Worm (Caenorhabditis elegans): ENCODE data around the gene pezo-1.

pezo-1 gene

ce11 chrIV:9336538-9337090, 29.7 kb downstream of the pezo-1 start, which contains the start of gene T20D3.5:
Gene T20D3.5, plus strand, starts transcription at chrIV:9337040.
- no peak for TF ChIP-seq T22C8.4 (GFP tag; IDR thresholded peaks at IDR 0.05)
- no peak for TF ChIP-seq med-1 (GFP tag; optimal IDR thresholded peaks at IDR 0.05; ENCODE audit: insufficient read depth)
- TF ChIP-seq ztf-29 (GFP tag; IDR thresholded peaks at IDR 0.05) = no peak
- TF ChIP-seq cog-1 (tag; optimal IDR thresholded peaks at IDR 0.05) = no peak
- TF ChIP-seq flt-1 (GFP tag; IDR thresholded peaks at IDR 0.05) = no peak
- TF ChIP-seq klf-2 (GFP tag; conservative IDR thresholded peaks at IDR 0.05) = no peak
- TF ChIP-seq tab-1 (GFP tag; IDR thresholded peaks at IDR 0.05) = no peak
- no peak for TF ChIP-seq ztf-23 (GFP tag; IDR thresholded peaks at IDR 0.05)
- no peak for TF ChIP-seq ref-1 (GFP tag; conservative IDR thresholded peaks at IDR 0.05)

DNA sequence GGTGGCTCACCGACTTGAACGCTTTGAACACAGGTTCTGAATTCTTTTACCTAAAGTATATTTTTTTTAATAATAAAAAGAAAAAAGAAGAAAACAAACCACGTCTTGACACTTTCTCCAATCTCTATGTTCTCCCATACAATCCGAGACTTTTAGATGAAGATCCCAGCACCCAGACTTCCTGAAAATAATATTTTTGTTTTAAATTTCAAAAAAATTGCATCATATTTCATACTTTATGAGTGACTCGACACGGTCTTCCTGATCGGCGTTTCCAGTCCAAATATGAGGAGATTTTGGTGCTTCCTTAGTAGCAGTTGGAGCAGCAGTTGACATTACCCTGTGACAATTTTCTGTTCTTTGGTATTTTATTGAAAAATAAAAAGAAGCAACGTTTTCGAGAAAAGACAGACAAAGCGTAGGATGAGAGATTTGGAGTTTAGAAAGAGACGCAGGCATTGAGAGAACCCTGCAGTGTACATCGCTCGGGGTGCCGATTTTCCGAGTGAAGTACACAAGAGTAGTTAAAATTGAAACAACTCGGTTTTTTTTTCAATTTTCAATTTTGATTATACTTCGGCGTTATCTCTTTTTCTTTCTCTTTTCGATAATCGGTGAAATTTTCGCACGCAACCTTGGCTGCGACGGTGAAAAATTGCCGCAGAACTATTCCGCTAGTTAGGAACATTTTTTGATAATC, 30.6 kb downstream of the pezo-1 start, which contains the start of the genes coa-4 and T20D3.14:
coa-4 (minus strand) TSS at position 51 of the 700 bp plus-strand sequence.
T20D3.14 (minus strand) TSS at position 358 of the 700 bp plus-strand sequence.
- TF ChIP-seq tab-1 (GFP tag; IDR thresholded peaks at IDR 0.05) = no peak
- TF ChIP-seq T22C8.4 (GFP tag; IDR thresholded peaks at IDR 0.05) = no peak
- TF ChIP-seq med-1 (GFP tag; optimal IDR thresholded peaks at IDR 0.05; ENCODE audit: insufficient read depth) = no peak
- TF ChIP-seq ztf-29 (GFP tag; IDR thresholded peaks at IDR 0.05) = no peak
- no peak for TF ChIP-seq klf-2 (GFP tag; conservative IDR thresholded peaks at IDR 0.05)
- no peak for TF ChIP-seq ztf-23 (GFP tag; IDR thresholded peaks at IDR 0.05)

DNA sequence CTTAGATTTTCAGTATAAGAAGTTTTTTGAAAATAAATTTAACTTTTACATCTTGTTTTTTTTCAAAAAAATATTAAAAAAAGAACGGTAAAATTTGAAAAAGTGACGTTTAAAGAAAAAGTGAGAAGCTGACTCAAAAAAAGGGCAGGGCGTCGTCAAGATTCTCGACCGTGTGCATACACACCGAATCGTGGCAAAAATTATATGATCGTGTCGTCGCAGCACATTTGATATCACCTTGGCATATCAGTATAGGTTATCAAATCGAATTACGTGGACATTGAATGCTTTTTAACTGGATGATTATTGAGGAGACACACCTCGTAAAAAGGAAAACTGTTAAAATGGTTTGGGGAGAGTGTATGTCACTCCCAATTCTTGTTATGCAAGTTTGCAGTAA, 33.3 kb downstream of the pezo-1 start:
- no peak for TF ChIP-seq klf-2 (GFP tag; conservative IDR thresholded peaks at IDR 0.05)
- TF ChIP-seq T22C8.4 (GFP tag; IDR thresholded peaks at IDR 0.05) = no peak
- TF ChIP-seq ztf-29 (GFP tag; IDR thresholded peaks at IDR 0.05) = no peak
- TF ChIP-seq ztf-23 (GFP tag; IDR thresholded peaks at IDR 0.05) = no peak
- TF ChIP-seq ref-1 (GFP tag; conservative IDR thresholded peaks at IDR 0.05) = no peak
- TF ChIP-seq flt-1 (GFP tag; IDR thresholded peaks at IDR 0.05) = no peak
- TF ChIP-seq med-1 (GFP tag; optimal IDR thresholded peaks at IDR 0.05; ENCODE audit: insufficient read depth) = no peak
- no peak for TF ChIP-seq cog-1 (tag; optimal IDR thresholded peaks at IDR 0.05)
- TF ChIP-seq tab-1 (GFP tag; IDR thresholded peaks at IDR 0.05) = no peak

ce11 chrIV:9330755-9331154, 35.6 kb downstream of the pezo-1 start, which contains the start of gene nspg-7.1:
Gene nspg-7.1, minus strand, starts transcription at chrIV:9330855.
- TF ChIP-seq ztf-29 (GFP tag; IDR thresholded peaks at IDR 0.05) (no peak), cog-1 (tag; optimal IDR thresholded peaks at IDR 0.05) (no peak), tab-1 (GFP tag; IDR thresholded peaks at IDR 0.05) (no peak)

ce11 chrIV:9327706-9328105, 38.6 kb downstream of the pezo-1 start, which contains the start of gene clec-183:
Gene clec-183, plus strand, starts transcription at chrIV:9328006.
- TF ChIP-seq tab-1 (GFP tag; IDR thresholded peaks at IDR 0.05) (no peak), ztf-23 (GFP tag; IDR thresholded peaks at IDR 0.05) (no peak), ztf-29 (GFP tag; IDR thresholded peaks at IDR 0.05) (no peak), flt-1 (GFP tag; IDR thresholded peaks at IDR 0.05) (no peak), ref-1 (GFP tag; conservative IDR thresholded peaks at IDR 0.05) (no peak), med-1 (GFP tag; optimal IDR thresholded peaks at IDR 0.05; ENCODE audit: insufficient read depth) (no peak), klf-2 (GFP tag; conservative IDR thresholded peaks at IDR 0.05) (no peak), cog-1 (tag; optimal IDR thresholded peaks at IDR 0.05) (no peak), T22C8.4 (GFP tag; IDR thresholded peaks at IDR 0.05) (no peak)

ce11 chrIV:9323989-9324506, 42.3 kb downstream of the pezo-1 start, which contains the start of the genes nspg-11 and F49C12.15:
Gene nspg-11, minus strand, starts transcription at chrIV:9324089.
Gene F49C12.15, plus strand, starts transcription at chrIV:9324456.
- TF ChIP-seq flt-1 (GFP tag; IDR thresholded peaks at IDR 0.05) (no peak), cog-1 (tag; optimal IDR thresholded peaks at IDR 0.05) (no peak), ztf-29 (GFP tag; IDR thresholded peaks at IDR 0.05) (no peak)

DNA sequence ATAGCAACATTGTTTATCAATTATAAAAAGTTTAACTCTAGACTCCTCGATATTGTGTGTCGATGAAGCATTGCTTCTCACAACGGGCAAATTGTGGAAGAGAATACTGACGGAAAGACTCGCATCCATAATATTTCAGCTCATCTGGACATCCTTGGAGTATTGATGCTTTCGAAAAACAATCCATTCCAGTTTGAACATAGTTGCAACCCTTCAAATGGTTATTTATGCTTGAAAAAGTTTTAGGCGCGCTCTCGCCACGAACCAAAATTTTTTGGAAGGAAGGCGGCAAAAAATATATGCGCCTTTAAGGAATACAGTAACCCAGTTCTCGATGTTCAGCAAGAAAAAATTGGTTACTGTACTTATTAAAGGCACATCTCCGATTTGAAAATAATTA, 43.8 kb downstream of the pezo-1 start:
- TF ChIP-seq tab-1 (GFP tag; IDR thresholded peaks at IDR 0.05) = no peak
- TF ChIP-seq T22C8.4 (GFP tag; IDR thresholded peaks at IDR 0.05) = no peak
- no peak for TF ChIP-seq klf-2 (GFP tag; conservative IDR thresholded peaks at IDR 0.05)
- TF ChIP-seq ztf-23 (GFP tag; IDR thresholded peaks at IDR 0.05) = no peak
- TF ChIP-seq cog-1 (tag; optimal IDR thresholded peaks at IDR 0.05) = no peak
- no peak for TF ChIP-seq ref-1 (GFP tag; conservative IDR thresholded peaks at IDR 0.05)
- no peak for TF ChIP-seq flt-1 (GFP tag; IDR thresholded peaks at IDR 0.05)
- TF ChIP-seq med-1 (GFP tag; optimal IDR thresholded peaks at IDR 0.05; ENCODE audit: insufficient read depth) = no peak
- TF ChIP-seq ztf-29 (GFP tag; IDR thresholded peaks at IDR 0.05) = no peak

ce11 chrIV:9321039-9321851, 45.1 kb downstream of the pezo-1 start, which contains the start of the genes F49C12.12 and vha-17:
Gene F49C12.12, minus strand, starts transcription at chrIV:9321089.
Gene vha-17, plus strand, starts transcription at chrIV:9321801.
- TF ChIP-seq T22C8.4 (GFP tag; IDR thresholded peaks at IDR 0.05) = 0 out of 2 replicates have a peak, but pooled peaks have one; percentile 46
- no peak for TF ChIP-seq ztf-29 (GFP tag; IDR thresholded peaks at IDR 0.05)
- no peak for TF ChIP-seq klf-2 (GFP tag; conservative IDR thresholded peaks at IDR 0.05)

ce11 chrIV:9320023-9320422, 46.3 kb downstream of the pezo-1 start:
- TF ChIP-seq klf-2 (GFP tag; conservative IDR thresholded peaks at IDR 0.05) = no peak
- TF ChIP-seq flt-1 (GFP tag; IDR thresholded peaks at IDR 0.05) = no peak
- no peak for TF ChIP-seq cog-1 (tag; optimal IDR thresholded peaks at IDR 0.05)
- no peak for TF ChIP-seq ztf-23 (GFP tag; IDR thresholded peaks at IDR 0.05)
- no peak for TF ChIP-seq T22C8.4 (GFP tag; IDR thresholded peaks at IDR 0.05)
- TF ChIP-seq ref-1 (GFP tag; conservative IDR thresholded peaks at IDR 0.05) = no peak
- no peak for TF ChIP-seq tab-1 (GFP tag; IDR thresholded peaks at IDR 0.05)
- TF ChIP-seq med-1 (GFP tag; optimal IDR thresholded peaks at IDR 0.05; ENCODE audit: insufficient read depth) = no peak
- no peak for TF ChIP-seq ztf-29 (GFP tag; IDR thresholded peaks at IDR 0.05)
